Fruit fly (Drosophila melanogaster) whole organism, wandering third instar larva: ENCODE results near the gene Nprl2.
A peak's percentile ranks its signal among the peaks of the same experiment; 100 is the strongest.

Experiments used
- Abd-B ChIP-seq: fragments of >200 bp; optimal IDR thresholded peaks from 2 replicates; lab custom pipeline; 2017; ENCODE audit warnings: missing biosample characterization, missing genetic modification characterization
- CG32264 ChIP-seq: fragments of 200-800 bp; sonication (Bioruptor generic); optimal IDR thresholded peaks from 2 replicates; lab custom pipeline; 2016; ENCODE audit warnings: missing biosample characterization, missing genetic modification characterization
- CG9705 ChIP-seq: fragments of 200-800 bp; sonication (Bioruptor generic); optimal IDR thresholded peaks from 2 replicates; lab custom pipeline; 2018; ENCODE audit warnings: missing biosample characterization, mild to moderate bottlenecking, missing genetic modification characterization
- CrebA ChIP-seq: fragments of 200-800 bp; sonication (Bioruptor generic); optimal IDR thresholded peaks from 2 replicates; lab custom pipeline; 2016; ENCODE audit warnings: missing biosample characterization, mild to moderate bottlenecking, missing genetic modification characterization, borderline replicate concordance
- Dfd ChIP-seq: fragments of >200 bp; optimal IDR thresholded peaks from 2 replicates; lab custom pipeline; 2017; ENCODE audit warnings: missing biosample characterization, missing genetic modification characterization
- GATAd ChIP-seq: sonication (Bioruptor generic); optimal IDR thresholded peaks from 2 replicates; lab custom pipeline; 2016; ENCODE audit warnings: missing biosample characterization, missing genetic modification characterization
- HLH106 ChIP-seq: fragments of 200-800 bp; optimal IDR thresholded peaks from 3 replicates; lab custom pipeline; 2019; ENCODE audit warnings: missing biosample characterization, mild to moderate bottlenecking, missing genetic modification characterization, moderate library complexity
- Hnf4 ChIP-seq: fragments of 200-800 bp; sonication (Bioruptor generic); optimal IDR thresholded peaks from 2 replicates; lab custom pipeline; 2016; ENCODE audit warnings: missing biosample characterization, mild to moderate bottlenecking, missing genetic modification characterization
- Hr78 ChIP-seq: fragments of >200 bp; optimal IDR thresholded peaks from 2 replicates; lab custom pipeline; 2017; ENCODE audit warnings: missing biosample characterization, missing genetic modification characterization
- Hr83 ChIP-seq: fragments of 200-300 bp; sonication (Bioruptor generic); optimal IDR thresholded peaks from 2 replicates; lab custom pipeline; 2016; ENCODE audit warnings: missing biosample characterization, mild to moderate bottlenecking, missing genetic modification characterization, moderate library complexity; ENCODE audit not compliant: poor library complexity, severe bottlenecking
- Jra ChIP-seq: sonication (Bioruptor generic); optimal IDR thresholded peaks from 2 replicates; lab custom pipeline; 2016; ENCODE audit warnings: missing biosample characterization, missing genetic modification characterization
- Mio ChIP-seq: sonication (Bioruptor generic); optimal IDR thresholded peaks from 2 replicates; lab custom pipeline; 2016; ENCODE audit warnings: missing biosample characterization, missing genetic modification characterization
- Myc ChIP-seq: fragments of >200 bp; optimal IDR thresholded peaks from 2 replicates; lab custom pipeline; 2017
- OdsH ChIP-seq: fragments of 200-800 bp; sonication (Bioruptor generic); optimal IDR thresholded peaks from 2 replicates; lab custom pipeline; 2016; ENCODE audit warnings: missing biosample characterization, mild to moderate bottlenecking, missing genetic modification characterization
- Rel ChIP-seq, 2 experiments: fragments of 200-800 bp; sonication (Bioruptor generic) in 1 of 2; optimal IDR thresholded peaks; 2 replicates in 1 of 2; 3 replicates in 1 of 2; lab custom pipeline; 2016 to 2019; ENCODE audit warnings: mild to moderate bottlenecking in 2 of 2, missing biosample characterization in 2 of 2, missing genetic modification characterization in 2 of 2, moderate library complexity in 1 of 2
- Sp1 ChIP-seq: fragments of 200-800 bp; sonication (Bioruptor generic); optimal IDR thresholded peaks from 3 replicates; lab custom pipeline; 2019; ENCODE audit warnings: missing biosample characterization, mild to moderate bottlenecking, missing genetic modification characterization, moderate library complexity
- br ChIP-seq: fragments of 200-800 bp; sonication (Bioruptor generic); optimal IDR thresholded peaks from 2 replicates; lab custom pipeline; 2016; ENCODE audit warnings: missing biosample characterization, missing genetic modification characterization
- brk ChIP-seq: fragments of 200-800 bp; sonication (Bioruptor generic); optimal IDR thresholded peaks from 2 replicates; lab custom pipeline; 2016; ENCODE audit warnings: missing biosample characterization, mild to moderate bottlenecking, missing genetic modification characterization
- dmrt93B ChIP-seq: fragments of 200-800 bp; sonication (Bioruptor generic); optimal IDR thresholded peaks from 2 replicates; lab custom pipeline; 2018; ENCODE audit warnings: missing biosample characterization, mild to moderate bottlenecking, missing genetic modification characterization
- dsf ChIP-seq: sonication (Bioruptor generic); optimal IDR thresholded peaks from 2 replicates; lab custom pipeline; 2016; ENCODE audit warnings: missing biosample characterization, missing genetic modification characterization, borderline replicate concordance
- ey ChIP-seq: fragments of 200-800 bp; sonication (Bioruptor generic); optimal IDR thresholded peaks from 2 replicates; lab custom pipeline; 2016; ENCODE audit warnings: missing biosample characterization, missing genetic modification characterization
- foxo ChIP-seq, 2 experiments: fragments of 200-800 bp; sonication (Bioruptor generic); optimal IDR thresholded peaks; 2 replicates in 1 of 2; 3 replicates in 1 of 2; lab custom pipeline; 2016 to 2017; ENCODE audit warnings: missing biosample characterization in 2 of 2, missing genetic modification characterization in 2 of 2
- fru ChIP-seq: fragments of 200-800 bp; sonication (Bioruptor generic); optimal IDR thresholded peaks from 3 replicates; lab custom pipeline; 2016; ENCODE audit warnings: missing biosample characterization, mild to moderate bottlenecking, missing genetic modification characterization
- h ChIP-seq: fragments of 200-800 bp; sonication (Bioruptor generic); optimal IDR thresholded peaks from 3 replicates; lab custom pipeline; 2016; ENCODE audit warnings: missing biosample characterization, mild to moderate bottlenecking, missing genetic modification characterization
- jim ChIP-seq: fragments of 175-275, 200-325 bp; sonication (Bioruptor generic); optimal IDR thresholded peaks from 2 replicates; lab custom pipeline; 2016; ENCODE audit warnings: missing biosample characterization, mild to moderate bottlenecking, missing genetic modification characterization
- lola ChIP-seq: fragments of >200 bp; optimal IDR thresholded peaks from 2 replicates; lab custom pipeline; 2017; ENCODE audit warnings: missing biosample characterization, missing genetic modification characterization
- psq ChIP-seq: fragments of 200-800 bp; sonication (Bioruptor generic); optimal IDR thresholded peaks from 3 replicates; lab custom pipeline; 2017; ENCODE audit warnings: missing biosample characterization, mild to moderate bottlenecking, missing genetic modification characterization, moderate library complexity
- rgr ChIP-seq: fragments of 200-800 bp; sonication (Bioruptor generic); optimal IDR thresholded peaks from 3 replicates; lab custom pipeline; 2016; ENCODE audit warnings: missing biosample characterization, mild to moderate bottlenecking, missing genetic modification characterization
- sv ChIP-seq: fragments of 200-800 bp; sonication (Bioruptor generic); optimal IDR thresholded peaks from 3 replicates; lab custom pipeline; 2016; ENCODE audit warnings: missing biosample characterization, missing genetic modification characterization
- usp ChIP-seq: fragments of >200 bp; optimal IDR thresholded peaks from 2 replicates; lab custom pipeline; 2017; ENCODE audit warnings: missing biosample characterization, missing genetic modification characterization
- woc ChIP-seq: sonication (Bioruptor generic); optimal IDR thresholded peaks from 2 replicates; lab custom pipeline; 2016; ENCODE audit warnings: missing biosample characterization, mild to moderate bottlenecking, missing genetic modification characterization

Gene Nprl2

DNA sequence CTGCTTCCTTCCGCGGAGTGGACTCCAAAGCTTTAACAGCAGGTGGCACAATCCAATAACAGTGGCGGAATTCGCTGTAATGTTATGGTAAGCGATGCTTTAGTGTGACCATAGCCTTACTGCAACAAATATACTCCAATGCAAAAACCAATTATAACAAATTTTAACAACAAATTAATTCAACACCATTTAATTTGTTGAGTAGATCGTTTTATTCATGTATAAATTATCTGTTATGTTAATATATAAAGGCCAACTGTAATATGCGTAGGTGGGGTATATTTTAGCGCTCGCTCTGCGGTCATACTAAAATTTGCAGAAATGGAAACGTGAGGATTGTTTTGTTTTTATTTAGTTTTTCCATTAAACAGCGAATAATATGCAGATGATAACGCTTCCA, at the start of gene Nprl2, which contains the start of gene Polr3I:
Gene Nprl2, minus strand, starts transcription at position 86 of the 400 bp plus-strand sequence.
Gene Polr3I, plus strand, starts transcription at position 302 of the 400 bp plus-strand sequence.
- no peak for TF ChIP-seq Mio
- no peak for TF ChIP-seq dsf (GFP tag; lab: Kevin White, UChicago)
- TF ChIP-seq OdsH, result no peak
- TF ChIP-seq, all 38 proteins: peak for 0

DNA sequence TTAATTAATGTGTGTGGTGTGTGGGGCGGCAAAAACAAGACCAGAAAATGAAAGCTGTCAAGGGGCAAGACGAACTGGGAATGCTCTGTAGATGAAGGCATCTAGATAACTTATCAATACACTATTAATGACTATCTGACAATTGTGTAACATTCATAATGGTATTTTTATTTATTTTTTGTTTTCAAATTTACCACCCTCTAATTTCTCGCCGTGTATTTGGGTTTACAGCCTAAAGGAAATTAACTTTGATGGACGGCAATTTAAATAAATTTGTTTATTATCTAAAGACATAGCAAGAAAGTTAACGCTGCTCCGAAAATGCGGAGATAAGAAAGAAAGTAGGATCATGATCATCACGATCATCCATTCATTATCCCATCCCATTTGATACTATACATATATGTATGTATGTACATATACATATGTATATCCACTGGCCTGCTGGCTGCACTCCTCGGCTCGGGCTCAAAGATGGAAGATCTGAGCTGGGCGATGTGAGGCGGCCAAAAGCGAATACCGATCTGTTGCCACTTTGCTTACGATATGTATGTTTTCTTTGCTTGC, 48.7 kb upstream of the Nprl2 start:
- no peak for TF ChIP-seq br (GFP tag; lab: Kevin White, UChicago)
- TF ChIP-seq HLH106 (tag; lab: Kevin White, UChicago), result no peak
- TF ChIP-seq fru (GFP tag; lab: Kevin White, UChicago), result no peak
- no peak for TF ChIP-seq GATAd (GFP tag; lab: Kevin White, UChicago)
- no peak for TF ChIP-seq Dfd (GFP tag; lab: Kevin White, UChicago)
- no peak for TF ChIP-seq brk (GFP tag; lab: Kevin White, UChicago)

DNA sequence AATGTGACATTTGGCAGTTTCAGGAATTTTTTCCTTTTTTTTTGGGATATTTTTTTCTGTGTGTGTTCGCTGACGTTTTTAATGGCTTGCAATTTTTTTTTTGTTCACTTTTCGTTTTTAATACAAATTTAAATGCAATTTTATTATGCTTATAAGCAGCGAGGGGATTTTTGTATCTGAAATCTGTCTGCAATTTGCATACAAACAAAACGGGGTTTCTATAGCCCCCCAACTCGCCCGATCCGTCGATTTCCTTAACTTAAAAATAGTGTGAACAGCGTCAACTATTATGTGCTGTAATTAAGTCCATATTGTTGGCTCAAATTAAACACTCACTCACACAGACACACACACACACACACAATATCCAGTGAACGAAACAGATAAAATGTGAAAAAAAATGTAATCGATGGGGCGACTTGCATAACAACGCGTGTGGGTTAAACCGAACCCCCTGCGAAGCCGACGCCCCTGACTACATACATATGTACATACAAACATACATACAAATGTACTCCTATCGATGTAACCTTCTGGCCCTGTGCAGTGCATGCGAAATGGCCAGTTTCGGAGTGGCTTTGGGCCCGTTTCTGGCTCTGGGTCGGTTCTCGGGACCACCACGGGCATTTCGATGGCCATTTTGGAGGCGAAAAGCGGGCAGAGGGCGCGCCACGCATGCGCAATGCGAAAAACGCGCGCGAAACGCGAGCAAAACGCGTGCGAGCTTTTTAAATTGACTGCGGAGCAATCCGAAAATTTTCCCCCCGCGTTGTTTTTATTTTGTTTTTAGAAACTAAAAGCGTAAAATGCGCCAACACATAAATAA, 48.0 kb upstream of the Nprl2 start:
- no peak for TF ChIP-seq OdsH
- TF ChIP-seq Dfd (GFP tag; lab: Kevin White, UChicago), result no peak
- no peak for TF ChIP-seq Rel (GFP tag; optimal IDR thresholded peaks at IDR 0.05; lab: Kevin White, UChicago)
- TF ChIP-seq Rel (tag; optimal IDR thresholded peaks at IDR 0.05; lab: Kevin White, UChicago), result peak; percentile 90
- peak in 1 of 2 experiments; percentile 33 for TF ChIP-seq foxo (GFP tag; optimal IDR thresholded peaks at IDR 0.05; lab: Kevin White, UChicago)
- peak; percentile 12 for TF ChIP-seq fru (GFP tag; lab: Kevin White, UChicago)
- TF ChIP-seq h (GFP tag; lab: Kevin White, UChicago), result peak; percentile 35
- peak; percentile 14 for TF ChIP-seq CG9705 (GFP tag; lab: Kevin White, UChicago)
- TF ChIP-seq ey, result no peak
- peak; percentile 33 for TF ChIP-seq Myc (lab: Kevin White, UChicago)
- TF ChIP-seq HLH106 (tag; lab: Kevin White, UChicago), result peak; percentile 26
- no peak for TF ChIP-seq jim
- TF ChIP-seq rgr (GFP tag; lab: Kevin White, UChicago), result peak; percentile 1

DNA sequence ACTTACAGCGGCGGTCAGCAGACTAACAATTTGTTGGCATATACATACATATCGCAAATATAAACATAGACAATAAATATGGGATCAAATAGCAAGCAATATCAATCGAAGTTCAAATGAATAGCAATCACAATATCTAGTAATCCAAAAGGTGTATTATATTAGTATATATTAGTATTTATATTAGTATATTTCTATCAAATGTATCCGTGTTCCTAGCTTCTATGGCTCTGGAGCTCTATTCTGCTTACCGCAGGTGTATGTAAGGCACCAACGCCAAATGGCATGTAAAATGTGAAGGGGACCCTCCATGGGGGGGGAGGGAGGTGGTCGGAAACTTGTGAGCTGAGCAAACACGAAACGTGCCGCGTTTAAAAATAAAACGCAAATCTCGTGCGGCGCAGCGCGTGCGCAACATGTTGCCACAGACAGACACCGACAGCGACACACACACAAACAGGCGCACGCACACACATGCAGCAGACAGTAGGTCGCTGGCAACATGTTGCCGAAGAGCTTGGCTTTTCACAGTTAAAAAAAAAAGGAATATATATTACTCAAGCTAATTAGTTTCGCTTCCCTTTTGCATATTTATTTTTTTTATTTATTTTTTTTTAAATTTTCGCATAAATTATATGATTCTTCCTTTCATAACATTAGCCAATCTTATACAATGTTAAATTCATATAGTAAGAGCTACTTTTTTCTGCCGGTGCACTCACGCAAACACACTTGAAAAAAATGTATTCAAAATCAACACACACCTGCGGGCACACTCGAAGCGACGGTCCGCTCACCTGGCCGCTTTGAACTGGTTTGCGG, 46.5 kb upstream of the Nprl2 start:
- TF ChIP-seq usp (GFP tag; lab: Kevin White, UChicago), result no peak
- TF ChIP-seq psq, result peak; percentile 47
- TF ChIP-seq CG9705 (GFP tag; lab: Kevin White, UChicago), result peak; percentile 60
- peak; percentile 87 for TF ChIP-seq Sp1 (GFP tag; lab: Kevin White, UChicago)
- TF ChIP-seq Rel (GFP tag; optimal IDR thresholded peaks at IDR 0.05; lab: Kevin White, UChicago), result no peak
- TF ChIP-seq Rel (tag; optimal IDR thresholded peaks at IDR 0.05; lab: Kevin White, UChicago), result peak; percentile 34
- peak; percentile 40 for TF ChIP-seq woc
- peak; percentile 62 for TF ChIP-seq sv (GFP tag; lab: Kevin White, UChicago)
- peak; percentile 35 for TF ChIP-seq rgr (GFP tag; lab: Kevin White, UChicago)
- TF ChIP-seq foxo (GFP tag; optimal IDR thresholded peaks at IDR 0.05; lab: Kevin White, UChicago), result peak in 1 of 2 experiments; percentile 58
- peak; percentile 86 for TF ChIP-seq HLH106 (tag; lab: Kevin White, UChicago)
- no peak for TF ChIP-seq Hnf4 (GFP tag; lab: Kevin White, UChicago)
- TF ChIP-seq h (GFP tag; lab: Kevin White, UChicago), result peak; percentile 59
- peak; percentile 12 for TF ChIP-seq ey
- TF ChIP-seq lola (GFP tag; lab: Kevin White, UChicago), result no peak
- peak; percentile 66 for TF ChIP-seq fru (GFP tag; lab: Kevin White, UChicago)
- TF ChIP-seq OdsH, result peak; percentile 38
- TF ChIP-seq dmrt93B (GFP tag; lab: Kevin White, UChicago), result peak; percentile 63
- no peak for TF ChIP-seq jim

DNA sequence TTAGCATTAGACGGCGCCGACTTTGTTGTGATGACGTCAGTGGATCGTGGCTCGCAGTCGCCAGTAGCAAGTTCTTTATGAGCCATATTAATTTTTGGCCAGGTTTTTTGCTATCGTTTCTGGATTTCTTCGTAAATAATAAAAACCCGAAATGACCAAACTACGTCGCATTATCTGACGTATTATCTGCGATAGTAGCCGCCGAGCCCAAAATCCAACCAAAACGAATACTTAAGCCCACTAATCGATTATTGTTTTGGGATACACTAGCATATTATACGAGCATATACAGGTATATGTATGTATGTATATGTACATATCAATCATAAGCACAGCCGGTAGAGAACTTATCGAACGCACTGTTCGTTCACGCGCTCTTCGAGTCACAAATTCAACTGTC, 42.6 kb upstream of the Nprl2 start:
- no peak for TF ChIP-seq woc
- no peak for TF ChIP-seq OdsH
- TF ChIP-seq Hr78 (GFP tag; lab: Kevin White, UChicago), result no peak
- TF ChIP-seq Hr83 (GFP tag; lab: Kevin White, UChicago), result no peak
- TF ChIP-seq CrebA, result no peak
- TF ChIP-seq CG32264 (GFP tag; lab: Kevin White, UChicago), result no peak
- TF ChIP-seq ey, result no peak
- TF ChIP-seq Jra (GFP tag; lab: Kevin White, UChicago), result no peak
- TF ChIP-seq Abd-B (GFP tag; lab: Kevin White, UChicago), result no peak
- no peak for TF ChIP-seq sv (GFP tag; lab: Kevin White, UChicago)
- no peak for TF ChIP-seq HLH106 (tag; lab: Kevin White, UChicago)
- TF ChIP-seq lola (GFP tag; lab: Kevin White, UChicago), result no peak
- no peak for TF ChIP-seq GATAd (GFP tag; lab: Kevin White, UChicago)
